Fruit fly (Drosophila melanogaster) whole organism, embryonic: ENCODE results near the gene Sidpn.

Experiments
- ATbp ChIP-seq: fragments of 200-800 bp; sonication (Bioruptor generic); optimal IDR thresholded peaks from 2 replicates; lab custom pipeline; 2017; ENCODE audit warnings: missing biosample characterization, mild to moderate bottlenecking, missing genetic modification characterization, missing genetic modification reagents
- Abd-B ChIP-seq: fragments of 200-800 bp; sonication (Bioruptor generic); optimal IDR thresholded peaks from 2 replicates; lab custom pipeline; 2018; ENCODE audit warnings: missing biosample characterization, mild to moderate bottlenecking, missing genetic modification characterization, moderate library complexity
- Antp ChIP-seq: fragments of 200-800 bp; sonication (Bioruptor generic); optimal IDR thresholded peaks from 3 replicates; lab custom pipeline; 2016; ENCODE audit warnings: missing biosample characterization, missing genetic modification characterization
- Atf3 ChIP-seq: fragments of 200-800 bp; sonication (Bioruptor generic); optimal IDR thresholded peaks from 3 replicates; lab custom pipeline; 2016; ENCODE audit warnings: missing biosample characterization, missing genetic modification characterization
- CG10209 ChIP-seq: fragments of 200-800 bp; sonication (Bioruptor generic); optimal IDR thresholded peaks from 3 replicates; lab custom pipeline; 2017; ENCODE audit warnings: missing biosample characterization, mild to moderate bottlenecking, missing genetic modification characterization, missing genetic modification reagents
- CG10321 ChIP-seq: fragments of 200-800 bp; sonication (Bioruptor generic); IDR thresholded peaks from 2 replicates; pipeline ENCODE4 v1.3.6; 2022; ENCODE audit warnings: missing biosample characterization, missing genetic modification characterization
- CG11398 ChIP-seq: fragments of 200-800 bp; sonication (Bioruptor generic); optimal IDR thresholded peaks from 2 replicates; lab custom pipeline; 2016; ENCODE audit warnings: missing biosample characterization, missing genetic modification characterization
- CG13424 ChIP-seq: fragments of 200-800 bp; sonication (Bioruptor generic); optimal IDR thresholded peaks from 2 replicates; lab custom pipeline; 2019; ENCODE audit warnings: missing biosample characterization, mild to moderate bottlenecking, missing genetic modification characterization, moderate library complexity
- CG14710 ChIP-seq: fragments of 200-800 bp; sonication (Bioruptor generic); optimal IDR thresholded peaks from 3 replicates; lab custom pipeline; 2019; ENCODE audit warnings: missing biosample characterization, mild to moderate bottlenecking, missing genetic modification characterization, moderate library complexity
- CG1602 ChIP-seq: fragments of 200-800 bp; sonication (Bioruptor generic); optimal IDR thresholded peaks from 3 replicates; lab custom pipeline; 2016; ENCODE audit warnings: missing biosample characterization, missing genetic modification characterization
- CG2202 ChIP-seq: fragments of 200-800 bp; sonication (Bioruptor generic); optimal IDR thresholded peaks from 2 replicates; lab custom pipeline; 2018; ENCODE audit warnings: missing biosample characterization, mild to moderate bottlenecking, missing genetic modification characterization
- CG32767 ChIP-seq: fragments of 200-800 bp; sonication (Bioruptor generic); IDR thresholded peaks from 2 replicates; pipeline ENCODE4 v1.3.6; 2022; ENCODE audit warnings: missing biosample characterization, missing genetic modification characterization
- CG3281 ChIP-seq: fragments of 200-800 bp; sonication (Bioruptor generic); optimal IDR thresholded peaks from 3 replicates; lab custom pipeline; 2017; ENCODE audit warnings: missing biosample characterization, mild to moderate bottlenecking, missing genetic modification characterization
- CG3726 ChIP-seq: fragments of 200-800 bp; sonication (Bioruptor generic); IDR thresholded peaks from 3 replicates; pipeline ENCODE4, ENCODE4 v1.3.6; 2022; ENCODE audit warnings: missing biosample characterization, missing genetic modification characterization
- CG4282 ChIP-seq: fragments of 200-800 bp; sonication (Bioruptor generic); optimal IDR thresholded peaks from 2 replicates; lab custom pipeline; 2016; ENCODE audit warnings: missing biosample characterization, missing genetic modification characterization
- CG43689 ChIP-seq: fragments of 200-800 bp; sonication (Bioruptor generic); IDR thresholded peaks from 2 replicates; pipeline ENCODE4 v1.3.6; 2022; ENCODE audit warnings: missing biosample characterization, missing genetic modification characterization
- CG4617 ChIP-seq: fragments of 200-800 bp; sonication (Bioruptor generic); optimal IDR thresholded peaks from 3 replicates; lab custom pipeline; 2016; ENCODE audit warnings: missing biosample characterization, missing genetic modification characterization, borderline replicate concordance
- CG4730 ChIP-seq: fragments of 200-800 bp; sonication (Bioruptor generic); IDR thresholded peaks from 2 replicates; pipeline ENCODE4 v1.3.6; 2022; ENCODE audit warnings: missing biosample characterization, missing genetic modification characterization
- CG8359 ChIP-seq: fragments of 200-800 bp; sonication (Bioruptor generic); optimal IDR thresholded peaks from 2 replicates; lab custom pipeline; 2017; ENCODE audit warnings: missing biosample characterization, mild to moderate bottlenecking, missing genetic modification characterization, borderline replicate concordance
- CG8478 ChIP-seq: fragments of >200 bp; optimal IDR thresholded peaks from 2 replicates; lab custom pipeline; 2018
- CG9609 ChIP-seq: fragments of 200-800 bp; sonication (Bioruptor generic); optimal IDR thresholded peaks from 3 replicates; lab custom pipeline; 2016; ENCODE audit warnings: missing biosample characterization, missing genetic modification characterization
- CG9727 ChIP-seq: fragments of 200-800 bp; sonication (Bioruptor generic); optimal IDR thresholded peaks from 3 replicates; lab custom pipeline; 2017; ENCODE audit warnings: missing biosample characterization, mild to moderate bottlenecking, missing genetic modification characterization
- D19B ChIP-seq: fragments of 200-800 bp; sonication (Bioruptor generic); optimal IDR thresholded peaks from 2 replicates; lab custom pipeline; 2017; ENCODE audit warnings: missing biosample characterization, mild to moderate bottlenecking, missing genetic modification characterization
- Deaf1 ChIP-seq: fragments of 200-800 bp; optimal IDR thresholded peaks from 3 replicates; lab custom pipeline; 2019; ENCODE audit warnings: missing biosample characterization, mild to moderate bottlenecking, missing genetic modification characterization, moderate library complexity
- H15 ChIP-seq: fragments of 200-800 bp; sonication (Bioruptor generic); IDR thresholded peaks from 3 replicates; pipeline ENCODE4 v1.3.6; 2022; ENCODE audit warnings: missing biosample characterization, missing genetic modification characterization
- Hsf ChIP-seq: fragments of 200-800 bp; sonication (Bioruptor generic); optimal IDR thresholded peaks from 3 replicates; lab custom pipeline; 2016; ENCODE audit warnings: missing biosample characterization, missing genetic modification characterization
- Lhr ChIP-seq: fragments of 200-800 bp; sonication (Bioruptor generic); optimal IDR thresholded peaks from 3 replicates; lab custom pipeline; 2017; ENCODE audit warnings: mild to moderate bottlenecking, missing biosample characterization, missing genetic modification reagents, missing genetic modification characterization
- MBD-R2 ChIP-seq: fragments of 200-800 bp; sonication (Bioruptor generic); IDR thresholded peaks from 2 replicates; pipeline ENCODE4 v1.3.6; 2022; ENCODE audit warnings: missing biosample characterization, missing genetic modification characterization
- Meics ChIP-seq: fragments of 200-800 bp; sonication (Bioruptor generic); optimal IDR thresholded peaks from 2 replicates; lab custom pipeline; 2017; ENCODE audit warnings: missing biosample characterization, mild to moderate bottlenecking, missing genetic modification characterization
- Mes4 ChIP-seq: fragments of 200-800 bp; sonication (Bioruptor generic); optimal IDR thresholded peaks from 2 replicates; lab custom pipeline; 2016; ENCODE audit warnings: missing biosample characterization, missing genetic modification characterization
- Optix ChIP-seq: fragments of 200-800 bp; sonication (Bioruptor generic); IDR thresholded peaks from 3 replicates; pipeline ENCODE4 v1.3.6; 2022; ENCODE audit warnings: missing biosample characterization, missing genetic modification characterization
- ac ChIP-seq: fragments of 200-800 bp; sonication (Bioruptor generic); optimal IDR thresholded peaks from 3 replicates; lab custom pipeline; 2017; ENCODE audit warnings: missing biosample characterization, mild to moderate bottlenecking, missing genetic modification characterization
- ase ChIP-seq: fragments of 200-800 bp; sonication (Bioruptor generic); IDR thresholded peaks from 3 replicates; pipeline ENCODE4 v1.3.6; 2022; ENCODE audit warnings: missing biosample characterization, missing genetic modification characterization
- chm ChIP-seq: fragments of 200-800 bp; sonication (Bioruptor generic); IDR thresholded peaks from 2 replicates; pipeline ENCODE4 v1.3.6; 2022; ENCODE audit warnings: missing biosample characterization, missing genetic modification characterization
- dmrt11E ChIP-seq: fragments of 200-800 bp; sonication (Bioruptor generic); optimal IDR thresholded peaks from 3 replicates; lab custom pipeline; 2018; ENCODE audit warnings: missing biosample characterization, mild to moderate bottlenecking, missing genetic modification characterization, moderate library complexity
- dysf ChIP-seq: fragments of 200-800 bp; sonication (Bioruptor generic); IDR thresholded peaks from 3 replicates; pipeline ENCODE4 v1.3.6; 2022; ENCODE audit warnings: missing biosample characterization, missing genetic modification characterization
- fd102C ChIP-seq: fragments of 200-800 bp; sonication (Bioruptor generic); optimal IDR thresholded peaks from 2 replicates; lab custom pipeline; 2018; ENCODE audit warnings: missing biosample characterization, mild to moderate bottlenecking, missing genetic modification characterization, moderate library complexity
- gro ChIP-seq: fragments of 200-800 bp; sonication (Bioruptor generic); optimal IDR thresholded peaks from 2 replicates; lab custom pipeline; 2016; ENCODE audit warnings: missing biosample characterization, missing genetic modification characterization
- ham ChIP-seq: fragments of 200-800 bp; sonication (Bioruptor generic); IDR thresholded peaks from 2 replicates; pipeline ENCODE4 v1.3.6; 2022; ENCODE audit warnings: missing biosample characterization, missing genetic modification characterization
- klu ChIP-seq: fragments of 200-800 bp; sonication (Bioruptor generic); IDR thresholded peaks from 2 replicates; pipeline ENCODE4 v1.3.6; 2022; ENCODE audit warnings: missing biosample characterization, missing genetic modification characterization
- maf-S ChIP-seq: fragments of 200-800 bp; sonication (Bioruptor generic); optimal IDR thresholded peaks from 2 replicates; lab custom pipeline; 2016; ENCODE audit warnings: missing biosample characterization, missing genetic modification characterization
- mld ChIP-seq: fragments of 200-800 bp; sonication (Bioruptor generic); IDR thresholded peaks from 3 replicates; pipeline ENCODE4 v1.3.6; 2022; ENCODE audit warnings: missing biosample characterization, missing genetic modification characterization; ENCODE audit not compliant: partially characterized antibody
- otp ChIP-seq: fragments of 200-800 bp; sonication (Bioruptor generic); IDR thresholded peaks from 3 replicates; pipeline ENCODE4, ENCODE4 v1.3.6; 2022; ENCODE audit warnings: missing biosample characterization, missing genetic modification characterization
- pb ChIP-seq: fragments of 200-800 bp; sonication (Bioruptor generic); optimal IDR thresholded peaks from 3 replicates; lab custom pipeline; 2016; ENCODE audit warnings: missing biosample characterization, missing genetic modification characterization
- psq ChIP-seq: fragments of 200-800 bp; sonication (Bioruptor generic); optimal IDR thresholded peaks from 2 replicates; lab custom pipeline; 2017; ENCODE audit warnings: missing biosample characterization, missing genetic modification characterization
- scrt ChIP-seq: fragments of 200-800 bp; sonication (Bioruptor generic); optimal IDR thresholded peaks from 2 replicates; lab custom pipeline; 2018; ENCODE audit warnings: missing biosample characterization, mild to moderate bottlenecking, missing genetic modification characterization, moderate library complexity
- sqz ChIP-seq: fragments of 200-800 bp; sonication (Bioruptor generic); optimal IDR thresholded peaks from 3 replicates; lab custom pipeline; 2018; ENCODE audit warnings: missing biosample characterization, mild to moderate bottlenecking, missing genetic modification characterization
- stc ChIP-seq: fragments of 200-800 bp; sonication (Bioruptor generic); IDR thresholded peaks from 2 replicates; pipeline ENCODE4 v1.3.6; 2022; ENCODE audit warnings: missing biosample characterization, missing genetic modification characterization
- tll ChIP-seq, 2 experiments: fragments of 200-800 bp in 1 of 2; fragments of >200 bp in 1 of 2; sonication (Bioruptor generic) in 1 of 2; optimal IDR thresholded peaks; 2 replicates each; lab custom pipeline; 2017 to 2019; ENCODE audit warnings: missing biosample characterization in 2 of 2, missing genetic modification characterization in 2 of 2, mild to moderate bottlenecking in 1 of 2, moderate library complexity in 1 of 2
- toy ChIP-seq: fragments of 200-800 bp; sonication (Bioruptor generic); IDR thresholded peaks from 2 replicates; pipeline ENCODE4 v1.3.6; 2022; ENCODE audit warnings: missing biosample characterization, missing genetic modification characterization
- wor ChIP-seq: fragments of 200-800 bp; sonication (Bioruptor generic); IDR thresholded peaks from 2 replicates; pipeline ENCODE4 v1.3.6; 2022; ENCODE audit warnings: missing biosample characterization, missing genetic modification characterization

Sidpn gene

DNA sequence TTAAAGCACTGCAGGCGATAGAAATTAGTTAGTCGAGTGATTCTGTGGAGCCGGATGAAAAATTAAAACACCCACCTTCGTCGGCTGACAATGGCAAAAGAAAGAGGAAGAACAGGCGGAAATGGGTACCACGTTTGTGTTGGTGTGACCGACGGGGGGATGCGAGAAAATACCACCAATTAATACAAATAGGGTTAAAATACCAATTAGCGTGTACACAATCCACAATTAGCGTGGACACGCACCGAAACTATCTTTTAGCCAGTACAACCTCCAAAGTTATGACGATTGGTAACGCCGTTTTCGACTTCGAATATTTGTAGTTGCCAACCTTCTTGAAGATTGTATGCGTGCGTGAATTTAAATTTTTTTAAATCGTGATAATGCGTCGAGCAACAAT, 18.4 kb upstream of the Sidpn start, which contains the start of gene RpL30 (continued):
- TF ChIP-seq CG1602 (GFP tag; lab: Kevin White, UChicago) = peak; percentile 65
- peak; percentile 79 for TF ChIP-seq dmrt11E (tag; lab: Kevin White, UChicago)
- TF ChIP-seq Meics (GFP tag; lab: Kevin White, UChicago) = peak; percentile 95
- peak; percentile 42 for TF ChIP-seq D19B
- peak; percentile 92 for TF ChIP-seq CG9609 (GFP tag; lab: Kevin White, UChicago)
- TF ChIP-seq Atf3 (GFP tag; lab: Kevin White, UChicago) = peak; percentile 57
- TF ChIP-seq mld = no peak
- peak; percentile 77 for TF ChIP-seq MBD-R2 (GFP tag; lab: Robert Waterston, UW)
- TF ChIP-seq CG10209 = peak; percentile 95
- TF ChIP-seq Optix (GFP tag; lab: Robert Waterston, UW) = peak; percentile 80
- TF ChIP-seq maf-S (GFP tag; lab: Kevin White, UChicago) = peak; percentile 90
- TF ChIP-seq Lhr = peak; percentile 99
- peak; percentile 88 for TF ChIP-seq Hsf (GFP tag; lab: Kevin White, UChicago)
- peak; percentile 84 for TF ChIP-seq ase (GFP tag; lab: Robert Waterston, UW)
- TF ChIP-seq CG14710 (tag; lab: Kevin White, UChicago) = peak; percentile 92
- peak; percentile 90 for TF ChIP-seq gro
- peak; percentile 95 for TF ChIP-seq CG9727 (GFP tag; lab: Kevin White, UChicago)
- peak; percentile 91 for TF ChIP-seq ATbp (GFP tag; lab: Kevin White, UChicago)
- peak; percentile 91 for TF ChIP-seq CG2202 (tag; lab: Kevin White, UChicago)
- peak; percentile 56 for TF ChIP-seq CG32767 (GFP tag; lab: Robert Waterston, UW)
- peak; percentile 65 for TF ChIP-seq CG8478 (lab: Kevin White, UChicago)
- TF ChIP-seq pb = peak; percentile 93
- no peak; the same call in 1 of the 2 replicates for TF ChIP-seq klu (GFP tag; lab: Robert Waterston, UW)
- TF ChIP-seq dysf (GFP tag; lab: Robert Waterston, UW) = peak; percentile 84
- peak; percentile 94 for TF ChIP-seq otp (GFP tag; lab: Robert Waterston, UW)
- peak; percentile 89 for TF ChIP-seq fd102C (GFP tag; lab: Kevin White, UChicago)
- peak; percentile 60 for TF ChIP-seq Deaf1
- TF ChIP-seq wor (GFP tag; lab: Robert Waterston, UW) = peak; percentile 43
- TF ChIP-seq ham (GFP tag; lab: Robert Waterston, UW) = peak; percentile 83; the same call in 1 of the 2 replicates
- TF ChIP-seq CG13424 (tag; lab: Kevin White, UChicago) = peak; percentile 70
- peak; percentile 17; the same call in 1 of the 2 replicates for TF ChIP-seq CG4730 (GFP tag; lab: Robert Waterston, UW)
- TF ChIP-seq psq (GFP tag; lab: Kevin White, UChicago) = peak; percentile 79
- TF ChIP-seq sqz (GFP tag; lab: Kevin White, UChicago) = peak; percentile 87
- TF ChIP-seq tll (GFP tag; optimal IDR thresholded peaks at IDR 0.05; lab: Kevin White, UChicago) = peak in 1 of 2 experiments; percentile 23
- TF ChIP-seq Abd-B (GFP tag; lab: Kevin White, UChicago) = peak; percentile 85
- TF ChIP-seq scrt = peak; percentile 92
- TF ChIP-seq CG43689 (GFP tag; lab: Robert Waterston, UW) = peak; percentile 55; the same call in 1 of the 2 replicates
- peak; percentile 63; the same call in 1 of the 2 replicates for TF ChIP-seq toy (GFP tag; lab: Robert Waterston, UW)
- peak; percentile 79 for TF ChIP-seq CG4617 (GFP tag; lab: Kevin White, UChicago)
- TF ChIP-seq chm (GFP tag; lab: Robert Waterston, UW) = peak; percentile 96
- TF ChIP-seq CG10321 (GFP tag; lab: Robert Waterston, UW) = peak; percentile 66
- TF ChIP-seq CG4282 (GFP tag; lab: Kevin White, UChicago) = peak; percentile 87
- peak; percentile 98 for TF ChIP-seq Mes4 (GFP tag; lab: Kevin White, UChicago)
- peak; percentile 94 for TF ChIP-seq CG11398 (GFP tag; lab: Kevin White, UChicago)
- TF ChIP-seq CG8359 (GFP tag; lab: Kevin White, UChicago) = peak; percentile 74
- peak; percentile 87 for TF ChIP-seq H15 (GFP tag; lab: Robert Waterston, UW)
- peak; percentile 81 for TF ChIP-seq CG3726 (GFP tag; lab: Robert Waterston, UW)
- TF ChIP-seq ac (GFP tag; lab: Kevin White, UChicago) = peak; percentile 86
- TF ChIP-seq CG3281 (GFP tag; lab: Kevin White, UChicago) = peak; percentile 93
- TF ChIP-seq Antp (GFP tag; lab: Kevin White, UChicago) = peak; percentile 79
- TF ChIP-seq stc (GFP tag; lab: Robert Waterston, UW) = peak; percentile 91
